Worm (Caenorhabditis elegans) whole organism, mixed stage, embryonic: ENCODE data around the gene Y41G9A.17.

ENCODE experiments used
- ces-1 ChIP-seq: fragments of 150-350 bp; optimal IDR thresholded peaks from 2 replicates; lab custom pipeline; 2014; ENCODE audit warnings: missing biosample characterization, missing genetic modification reagents, missing genetic modification characterization
- cnd-1 ChIP-seq: fragments of 200-800 bp; sonication (Bioruptor generic); optimal IDR thresholded peaks from 2 replicates; lab custom pipeline; 2018; ENCODE audit warnings: mild to moderate bottlenecking, missing genetic modification characterization, missing compliant biosample characterization
- elt-1 ChIP-seq: sonication (generic microtip); optimal IDR thresholded peaks from 2 replicates; lab custom pipeline; 2017; ENCODE audit warnings: missing genetic modification characterization, mild to moderate bottlenecking, missing compliant biosample characterization, antibody characterized with exemption, moderate library complexity, borderline replicate concordance; ENCODE audit not compliant: insufficient read depth
- lin-13 ChIP-seq: fragments of 150-350 bp; optimal IDR thresholded peaks from 2 replicates; lab custom pipeline; 2014; ENCODE audit warnings: missing biosample characterization, missing genetic modification characterization
- mep-1 ChIP-seq: fragments of 150-350 bp; optimal IDR thresholded peaks from 2 replicates; lab custom pipeline; 2017; ENCODE audit warnings: missing biosample characterization, missing genetic modification reagents, missing genetic modification characterization, inconsistent platforms
- pha-4 ChIP-seq: fragments of 150-350 bp; optimal IDR thresholded peaks from 2 replicates; lab custom pipeline; 2018; ENCODE audit warnings: missing biosample characterization, missing genetic modification reagents, missing genetic modification characterization
- unc-62 ChIP-seq: fragments of 150-350 bp; optimal IDR thresholded peaks from 2 replicates; lab custom pipeline; 2014; ENCODE audit warnings: missing biosample characterization, missing genetic modification reagents, missing genetic modification characterization

ce11 chrX:3047224-3047623 lies 47.7 kb upstream of the Y41G9A.17 start:
- no peak for TF ChIP-seq mep-1 (tag; lab: Kevin White, UChicago)
- no peak for TF ChIP-seq unc-62 (GFP tag; lab: Kevin White, UChicago)
- no peak for TF ChIP-seq ces-1 (GFP tag; lab: Kevin White, UChicago)
- TF ChIP-seq cnd-1, result no peak
- TF ChIP-seq lin-13, result no peak
- TF ChIP-seq elt-1 (tag; lab: Kevin White, UChicago), result no peak
- TF ChIP-seq pha-4 (tag; lab: Kevin White, UChicago), result no peak
